Fruit fly (Drosophila melanogaster): ENCODE results near the gene CG34308.

- TF ChIP-seq pan (optimal IDR thresholded peaks at IDR 0.05) (no peak), usp (GFP tag; optimal IDR thresholded peaks at IDR 0.05) (no peak), CG8478 (optimal IDR thresholded peaks at IDR 0.05) (no peak), EcR (GFP tag; optimal IDR thresholded peaks at IDR 0.05) (no peak), psq (optimal IDR thresholded peaks at IDR 0.05) (no peak)
These were observed 15.9 kb upstream of the CG34308 start for dm6 chr3R:13073174-13073573.
